Fruit fly (Drosophila melanogaster) whole organism, larva: ENCODE results near the gene CG6628.

Experiments
- noc ChIP-seq: fragments of 200-800 bp; sonication (Bioruptor generic); optimal IDR thresholded peaks from 3 replicates; lab custom pipeline; 2019; ENCODE audit warnings: missing biosample characterization, mild to moderate bottlenecking, missing genetic modification characterization, moderate library complexity

Gene CG6628

DNA sequence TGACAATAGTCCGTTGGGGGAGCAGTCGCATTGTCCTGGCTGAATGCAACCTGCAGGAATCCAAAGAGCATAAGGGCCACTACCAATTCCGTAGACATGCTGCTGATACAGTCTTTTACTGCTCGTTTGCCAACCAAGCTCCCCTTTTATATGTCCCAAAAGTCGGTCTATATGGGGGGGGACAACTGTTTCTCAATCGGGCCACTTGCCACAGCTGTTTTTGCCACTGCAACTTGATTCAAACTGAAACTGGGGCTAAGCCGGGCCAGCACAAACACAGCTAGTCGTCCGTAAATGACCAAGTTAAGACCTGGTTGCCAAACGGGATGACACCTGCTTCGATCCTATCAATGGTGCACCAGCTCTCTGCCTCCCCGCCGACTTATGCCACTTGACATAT, at the start of gene CG6628:
TSS of gene CG6628 (minus strand) at position 101 of the 400 bp plus-strand sequence.
- no peak for TF ChIP-seq noc

DNA sequence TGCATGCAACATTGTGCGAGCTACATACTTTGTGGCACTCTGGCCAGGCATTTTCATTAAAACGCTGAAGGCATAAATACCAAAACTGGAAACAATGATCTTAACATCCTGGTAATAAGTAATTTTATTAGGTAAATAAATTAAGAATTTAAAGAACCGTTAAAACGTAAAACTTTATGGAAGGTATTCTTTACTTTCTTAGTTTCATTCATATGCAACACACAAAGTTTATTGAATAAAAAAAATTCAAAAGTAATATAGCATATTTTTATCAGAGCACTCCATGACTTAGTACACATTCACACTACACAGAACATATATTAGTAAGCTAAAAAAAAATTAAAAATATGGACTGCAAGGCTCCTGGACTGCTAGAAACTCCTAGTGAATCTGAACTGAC, 48.5 kb upstream of the CG6628 start, which contains the start of gene CG8065:
TSS of gene CG8065 (plus strand) at position 301 of the 400 bp plus-strand sequence.
- TF ChIP-seq noc: no peak

- no peak for TF ChIP-seq noc
These were observed 39.6 kb upstream of the CG6628 start for dm6 chr3L:10206226-10206968.

- no peak for TF ChIP-seq noc
These were observed 39.0 kb upstream of the CG6628 start for dm6 chr3L:10205823-10206222.

DNA sequence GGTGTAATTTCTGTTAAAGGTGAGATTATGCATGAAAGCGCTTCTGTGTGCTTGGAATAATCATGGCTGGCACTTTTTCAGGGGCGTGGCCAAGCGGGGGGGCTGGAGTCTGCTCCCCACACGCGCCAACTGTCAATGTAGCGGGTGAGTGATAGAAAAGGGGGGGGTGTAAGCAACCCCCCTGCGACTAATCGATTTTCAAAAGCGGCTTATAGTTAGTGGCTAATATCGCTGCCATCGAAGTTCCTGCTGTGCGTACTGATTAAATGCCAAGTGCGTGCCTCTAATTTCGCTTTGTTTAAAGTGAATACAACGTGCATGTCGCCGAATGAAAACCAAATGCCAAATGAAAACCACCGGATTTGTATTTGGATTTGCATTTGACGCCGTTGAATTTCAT, 37.8 kb upstream of the CG6628 start:
- TF ChIP-seq noc: no peak

DNA sequence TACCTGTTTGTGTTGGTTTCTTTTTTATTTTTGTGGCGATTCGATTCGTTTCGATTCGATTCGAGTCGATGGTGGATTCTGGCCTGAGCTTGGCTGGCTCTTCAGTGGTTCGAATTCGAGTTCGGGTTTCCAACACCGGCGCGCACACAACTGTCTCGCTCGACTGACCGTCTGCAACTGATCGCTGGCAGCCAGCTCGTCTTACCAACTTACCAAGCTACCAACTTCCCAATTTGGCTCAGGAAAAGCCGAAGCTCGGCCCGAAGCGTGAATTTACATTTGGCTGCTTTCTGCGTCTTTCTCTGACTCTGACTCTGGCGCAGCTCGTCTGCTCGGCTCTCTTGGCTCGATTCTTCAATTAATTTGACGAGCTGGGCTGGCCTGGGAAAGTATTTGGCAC, 34.8 kb upstream of the CG6628 start, which contains the start of gene ect:
TSS of gene ect (minus strand) at position 183 of the 400 bp plus-strand sequence.
- no peak for TF ChIP-seq noc

DNA sequence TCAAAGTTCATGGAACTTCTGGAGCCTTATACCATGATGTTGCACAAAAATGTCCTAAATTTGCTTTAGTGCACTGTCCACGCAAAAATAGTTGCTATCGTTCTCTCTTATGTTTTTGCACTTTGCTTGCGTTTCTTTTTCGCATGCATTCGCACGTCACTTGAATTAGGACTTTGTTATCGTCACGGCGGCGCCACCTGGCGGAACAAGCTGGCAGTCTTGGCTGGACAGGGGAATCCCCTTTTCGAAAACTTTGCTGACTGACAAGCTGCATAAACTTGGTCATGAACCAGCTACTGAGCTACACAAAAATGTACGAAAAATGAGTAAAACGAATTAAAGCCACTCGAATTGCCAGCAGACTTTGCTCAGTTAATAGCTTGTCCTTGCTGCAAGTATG, 32.8 kb upstream of the CG6628 start:
- no peak for TF ChIP-seq noc

DNA sequence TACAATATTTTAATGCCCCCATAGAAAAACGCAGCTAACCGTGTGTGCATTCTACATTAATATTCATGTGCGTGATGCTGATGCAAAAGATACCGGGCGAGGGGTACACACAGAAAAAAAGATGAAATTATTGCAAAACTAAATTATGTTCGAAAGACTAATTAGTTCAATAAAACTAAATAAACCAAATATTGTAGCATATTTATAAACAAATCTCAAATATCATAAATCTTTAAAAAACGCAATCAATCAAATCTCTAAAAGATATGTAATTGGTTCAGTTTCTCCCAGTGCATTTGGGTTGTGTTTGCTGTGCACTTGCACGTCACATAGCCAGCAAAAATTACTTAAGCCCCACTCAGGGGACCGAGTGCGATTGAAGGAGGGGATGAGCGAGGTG, 31.7 kb upstream of the CG6628 start:
- no peak for TF ChIP-seq noc

DNA sequence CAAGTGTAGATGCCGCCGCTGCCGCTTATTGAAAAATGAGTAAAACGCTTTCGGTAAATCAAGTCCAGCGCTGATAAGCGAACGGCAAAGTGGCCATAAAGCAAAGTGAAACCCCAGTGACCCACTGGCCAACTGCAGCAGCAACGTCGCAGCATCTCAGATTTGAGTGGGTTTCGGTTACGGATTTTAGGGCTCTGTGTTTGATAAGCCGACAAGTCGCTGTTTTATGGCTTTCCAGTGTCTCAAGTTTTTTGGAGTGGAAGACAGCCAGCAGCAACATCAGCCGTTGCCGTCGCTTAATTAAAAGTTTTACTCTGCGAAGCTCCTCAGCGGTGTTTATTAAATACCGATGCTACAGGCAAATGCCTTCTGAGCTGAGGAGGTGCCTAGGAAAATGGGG, 30.5 kb upstream of the CG6628 start:
- TF ChIP-seq noc: no peak

DNA sequence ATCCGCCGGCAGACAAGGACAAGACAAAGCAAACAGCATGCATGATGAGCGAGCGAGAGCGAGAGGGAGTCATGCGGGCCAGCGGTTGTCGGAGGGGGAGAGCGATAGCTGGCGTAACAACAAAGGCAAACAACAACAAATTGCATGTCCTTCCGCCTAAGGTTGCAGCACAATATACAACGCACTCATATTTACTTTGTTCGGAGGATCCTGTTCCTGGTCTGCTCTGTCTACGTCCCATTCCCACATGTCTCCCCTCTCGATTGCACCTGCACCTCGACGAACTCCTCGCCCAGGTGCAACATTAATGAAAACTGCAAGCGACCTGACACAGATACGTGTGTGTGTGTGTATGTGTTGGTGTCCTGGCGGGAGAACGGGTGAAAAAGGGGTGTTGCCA, 22.4 kb upstream of the CG6628 start:
- no peak for TF ChIP-seq noc

dm6 chr3L:10186893-10187292, 20.1 kb upstream of the CG6628 start:
- TF ChIP-seq noc: no peak

dm6 chr3L:10185924-10186323, 19.1 kb upstream of the CG6628 start, which contains the start of gene dpr10:
TSS of gene dpr10 (minus strand) at chr3L:10186108.
- no peak for TF ChIP-seq noc

DNA sequence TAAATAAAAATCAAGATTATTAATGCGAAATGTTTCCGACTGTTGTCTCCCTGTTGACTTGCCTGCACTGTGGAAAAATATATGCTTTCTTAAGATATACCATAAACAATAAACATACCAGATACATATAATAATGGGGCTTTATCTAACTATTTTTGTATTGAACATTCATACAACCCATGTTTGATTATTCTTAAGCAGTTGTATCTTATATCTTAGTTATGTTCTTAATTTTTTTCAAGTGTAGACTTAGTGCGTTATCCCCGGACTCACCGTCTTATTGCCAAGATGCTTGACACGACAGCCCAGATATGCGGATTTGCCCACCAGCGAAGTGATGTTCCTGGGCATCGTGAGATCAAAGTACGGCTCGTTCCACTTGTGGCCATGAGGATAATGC, 10.7 kb downstream of the CG6628 start:
- TF ChIP-seq noc: no peak

DNA sequence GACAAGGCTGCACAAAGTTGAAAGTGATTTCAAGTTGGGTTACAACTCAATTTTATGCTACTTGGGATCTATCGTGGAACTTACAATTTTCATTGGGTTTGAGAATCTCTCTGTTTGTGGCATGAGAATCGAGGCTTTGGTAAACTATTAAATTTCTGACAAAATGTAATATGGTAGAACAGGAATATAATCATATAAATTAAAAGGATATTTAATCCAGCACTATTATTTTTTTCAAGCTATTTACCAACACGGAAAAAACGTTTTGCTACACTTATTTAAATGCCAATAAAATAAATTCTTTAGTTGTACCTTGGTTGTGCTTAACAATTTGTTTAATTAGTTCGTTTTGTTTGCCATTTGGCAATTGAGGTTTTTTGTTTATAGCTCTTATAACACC, 15.3 kb downstream of the CG6628 start, which contains the start of gene CG8072:
TSS of gene CG8072 (plus strand) at position 301 of the 400 bp plus-strand sequence.
- no peak for TF ChIP-seq noc
